Fruit fly (Drosophila melanogaster) S2 (cell line): ENCODE measurements around the gene Cpsf73.
A peak's percentile ranks its signal among the peaks of the same experiment; 100 is the strongest.

Experiments used
- CG8478 ChIP-seq: fragments of >200 bp; optimal IDR thresholded peaks from 2 replicates; lab custom pipeline; 2018
- CTCF ChIP-seq, 2 experiments: fragments of >200 bp; optimal IDR thresholded peaks; 2 replicates each; lab custom pipeline; 2018

Cpsf73 gene

DNA sequence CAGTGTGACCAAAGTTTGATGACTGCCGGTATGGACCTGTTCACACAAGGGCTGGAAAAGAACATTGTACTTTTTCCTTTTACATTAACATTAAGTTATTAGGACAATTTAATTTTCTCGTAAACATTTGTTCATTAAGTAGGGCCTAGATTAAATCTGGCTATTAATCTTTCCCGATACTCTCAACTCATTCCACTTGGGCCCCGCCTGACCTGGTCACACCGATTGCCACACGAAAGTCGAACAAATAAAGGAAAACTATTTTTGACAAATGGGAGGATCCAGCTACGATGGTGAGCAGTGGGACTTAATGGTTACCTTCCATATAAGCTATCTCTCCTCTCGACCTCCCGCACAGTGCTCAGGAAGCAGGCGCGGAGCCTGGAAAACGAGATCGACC is at the start of gene Cpsf73, which contains the start of gene Gos28:
Gene Cpsf73 (minus strand): TSS at position 28 of the 400 bp plus-strand sequence.
Gene Gos28 (plus strand): TSS at position 214 of the 400 bp plus-strand sequence.
- TF ChIP-seq CTCF (optimal IDR thresholded peaks at IDR 0.05; lab: Kevin White, UChicago) = peak in 1 of 2 experiments; percentile 18
- TF ChIP-seq CG8478 (lab: Kevin White, UChicago) = no peak

DNA sequence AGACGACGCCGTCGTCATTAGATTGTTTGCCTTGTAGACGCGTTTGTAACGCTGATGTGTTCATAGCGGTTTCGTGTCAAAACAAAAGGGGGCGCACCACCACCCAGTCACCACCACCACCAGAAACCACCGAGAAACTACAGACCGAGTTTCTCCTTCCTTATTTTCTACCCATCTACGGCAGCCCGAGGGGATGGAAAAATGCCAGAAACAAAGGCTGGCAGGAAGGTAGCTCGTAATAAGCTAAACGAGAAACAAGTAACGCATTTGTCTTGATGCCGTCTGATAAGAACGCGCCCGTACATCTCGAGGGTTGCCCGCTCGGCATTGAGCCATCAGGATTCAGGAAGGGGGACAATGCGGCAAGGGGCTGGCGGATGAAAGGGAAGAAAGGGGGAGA is 44.1 kb upstream of the Cpsf73 start:
- TF ChIP-seq CG8478 (lab: Kevin White, UChicago) = no peak
- TF ChIP-seq CTCF (optimal IDR thresholded peaks at IDR 0.05; lab: Kevin White, UChicago) = no peak

DNA sequence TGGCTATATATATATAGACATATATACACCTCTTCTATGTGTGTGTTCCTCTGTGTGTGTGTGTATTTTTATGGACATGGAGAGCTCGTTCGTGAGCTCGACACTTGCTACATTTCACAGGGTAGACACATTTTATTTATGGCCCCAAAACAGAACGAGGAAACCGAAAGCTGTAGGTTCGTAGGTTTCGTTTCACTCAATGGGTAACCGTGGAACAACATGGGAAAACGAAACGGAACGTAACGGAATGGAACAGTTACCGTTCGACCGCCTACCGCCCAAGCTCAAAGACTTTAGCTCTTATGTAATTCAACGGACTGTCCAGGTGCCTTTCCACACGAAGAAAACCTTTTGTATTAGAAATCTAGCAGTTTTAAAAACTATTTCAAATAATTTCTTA is 42.9 kb upstream of the Cpsf73 start:
- TF ChIP-seq CTCF (optimal IDR thresholded peaks at IDR 0.05; lab: Kevin White, UChicago) (no peak), CG8478 (lab: Kevin White, UChicago) (no peak)

DNA sequence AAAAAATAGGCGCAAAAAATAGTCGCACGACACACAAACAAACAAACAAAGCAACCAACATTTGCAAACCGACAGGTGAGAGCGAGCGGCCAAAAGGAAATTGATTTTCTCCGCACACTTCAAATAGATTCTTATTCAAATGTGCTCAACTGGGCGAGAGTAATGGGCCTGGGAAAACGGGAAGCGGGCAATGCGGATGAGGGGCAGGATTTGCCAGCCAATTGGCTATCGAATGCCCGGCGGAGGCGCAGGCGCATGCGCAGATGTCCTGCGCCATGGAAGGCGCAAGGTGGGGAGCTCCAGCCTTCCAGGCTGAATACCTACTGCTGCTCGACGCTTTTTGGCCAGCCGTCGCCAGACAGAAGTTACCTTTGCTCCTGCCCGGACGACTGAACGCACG is 41.8 kb upstream of the Cpsf73 start, which contains the start of the genes ChAT and VAChT:
Gene ChAT (plus strand): TSS at position 352 of the 400 bp plus-strand sequence.
Gene VAChT (plus strand): TSS at position 352 of the 400 bp plus-strand sequence.
- TF ChIP-seq CTCF (optimal IDR thresholded peaks at IDR 0.05; lab: Kevin White, UChicago) (no peak), CG8478 (lab: Kevin White, UChicago) (no peak)

DNA sequence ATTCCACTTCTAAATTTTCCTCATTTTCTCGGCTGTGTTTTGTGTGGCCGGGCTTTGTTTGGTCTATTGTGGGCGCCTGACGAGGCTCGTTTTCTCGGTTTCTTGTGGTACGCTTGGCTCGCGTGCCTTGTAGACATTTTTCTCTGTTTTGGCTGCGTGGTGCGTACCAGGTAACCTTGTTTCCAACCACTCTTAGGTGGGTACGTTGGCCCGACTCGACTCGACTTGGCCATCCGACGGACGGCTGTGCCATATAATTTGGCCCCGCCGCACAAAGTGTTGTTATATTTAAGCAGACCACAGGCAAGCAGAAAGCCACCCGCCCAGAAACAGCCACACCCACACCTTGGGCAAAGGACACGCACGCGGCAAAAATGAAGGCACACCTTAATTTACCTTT is 40.2 kb upstream of the Cpsf73 start:
- TF ChIP-seq CG8478 (lab: Kevin White, UChicago) = no peak
- TF ChIP-seq CTCF (optimal IDR thresholded peaks at IDR 0.05; lab: Kevin White, UChicago) = no peak

DNA sequence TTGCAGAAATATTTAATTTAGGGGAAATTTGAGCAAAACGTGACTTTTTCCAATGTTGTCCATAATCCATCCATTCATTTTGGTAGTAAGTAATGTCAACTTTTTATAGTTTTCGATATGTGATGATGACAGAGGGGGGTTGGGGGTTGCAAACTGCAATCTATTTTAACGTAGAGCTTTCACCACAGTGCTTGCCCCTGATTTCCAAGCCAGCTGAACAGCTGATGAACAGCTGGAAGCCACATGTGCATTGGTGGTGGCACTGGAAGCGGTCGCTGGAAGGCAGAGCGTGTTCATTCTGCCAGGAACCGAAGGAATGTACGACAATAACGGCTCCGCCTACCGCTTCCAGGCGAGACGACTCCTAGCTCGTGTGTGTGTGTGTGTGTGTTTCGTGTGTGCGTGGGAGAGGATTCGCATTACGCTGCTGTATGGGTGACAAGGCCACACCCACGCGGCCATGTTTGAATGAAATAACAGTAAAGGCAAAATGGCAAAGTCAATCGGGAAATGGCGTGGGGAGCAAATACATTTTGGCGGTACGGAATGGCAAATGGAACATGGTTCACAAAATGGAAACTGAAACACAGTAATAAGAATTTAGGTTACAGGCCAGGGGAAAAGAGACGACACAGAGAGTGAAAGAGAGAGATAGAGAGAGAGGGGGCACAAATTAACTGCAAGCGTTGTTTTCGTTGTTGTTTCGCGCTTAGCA is 35.7 kb upstream of the Cpsf73 start:
- TF ChIP-seq CG8478 (lab: Kevin White, UChicago) = no peak
- no peak for TF ChIP-seq CTCF (optimal IDR thresholded peaks at IDR 0.05; lab: Kevin White, UChicago)

DNA sequence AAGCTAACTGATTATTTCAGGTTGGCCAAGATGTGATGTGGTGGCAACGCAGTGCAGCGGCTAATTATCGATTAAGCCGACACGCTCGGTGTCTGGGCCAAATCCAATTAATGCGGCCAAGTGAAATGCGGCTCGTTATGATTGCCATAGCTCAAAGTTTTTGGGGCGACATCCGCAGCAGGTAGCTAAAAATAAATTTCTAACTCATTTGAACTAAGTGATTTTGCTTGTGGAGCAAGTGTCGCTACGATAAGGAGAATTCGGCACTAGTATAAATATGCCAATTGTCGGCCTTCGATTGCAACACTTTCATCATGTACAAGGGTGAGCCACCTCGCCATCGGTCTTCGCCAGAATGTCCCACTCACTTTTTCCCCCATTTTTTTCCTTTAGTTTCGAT is 31.6 kb upstream of the Cpsf73 start, which contains the start of gene CG34282:
Gene CG34282 (plus strand): TSS at position 301 of the 400 bp plus-strand sequence.
- TF ChIP-seq CTCF (optimal IDR thresholded peaks at IDR 0.05; lab: Kevin White, UChicago) = no peak
- TF ChIP-seq CG8478 (lab: Kevin White, UChicago) = no peak

DNA sequence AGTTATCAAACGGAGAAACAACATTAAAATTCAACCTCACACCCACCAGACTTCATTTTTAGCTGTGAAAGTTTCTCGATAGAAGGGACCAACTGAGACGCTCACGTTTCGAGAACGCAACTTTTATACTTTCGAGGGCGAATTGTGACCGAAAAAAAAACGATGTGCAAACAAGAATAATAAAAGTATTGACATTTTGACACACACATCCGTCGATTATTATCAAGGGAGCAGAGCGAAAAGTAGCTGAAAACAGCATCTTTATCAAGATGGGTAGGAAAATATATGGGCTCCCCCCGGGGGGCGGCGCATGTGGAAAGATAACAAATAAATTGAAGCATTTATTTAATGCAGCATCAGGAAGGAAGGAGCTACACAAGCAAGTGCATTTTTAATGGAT is 30.3 kb upstream of the Cpsf73 start, which contains the start of gene CG14300:
Gene CG14300 (minus strand): TSS at position 101 of the 400 bp plus-strand sequence.
- TF ChIP-seq CG8478 (lab: Kevin White, UChicago) (no peak), CTCF (optimal IDR thresholded peaks at IDR 0.05; lab: Kevin White, UChicago) (no peak)

DNA sequence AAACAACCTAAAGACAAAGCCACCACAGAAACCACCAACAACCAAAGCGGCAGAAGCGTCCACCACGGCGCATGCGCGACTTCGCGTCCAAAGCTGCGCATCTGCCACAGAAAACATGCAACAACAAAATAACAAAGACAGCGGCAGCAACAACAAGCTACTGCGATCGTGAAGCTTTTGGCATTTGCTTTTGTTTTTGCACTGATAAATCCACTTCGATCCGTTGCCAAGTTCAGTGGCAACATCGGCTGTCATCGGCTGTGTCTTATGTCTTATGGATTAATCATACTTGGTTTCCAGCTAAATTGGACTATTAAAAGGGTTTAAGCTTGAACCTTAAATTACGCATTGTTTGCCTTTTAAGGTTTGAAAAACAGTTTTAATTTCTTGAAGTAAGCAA is 29.3 kb upstream of the Cpsf73 start, which contains the start of gene Muc91C:
Gene Muc91C (minus strand): TSS at position 101 of the 400 bp plus-strand sequence.
- no peak for TF ChIP-seq CG8478 (lab: Kevin White, UChicago)
- TF ChIP-seq CTCF (optimal IDR thresholded peaks at IDR 0.05; lab: Kevin White, UChicago) = no peak

DNA sequence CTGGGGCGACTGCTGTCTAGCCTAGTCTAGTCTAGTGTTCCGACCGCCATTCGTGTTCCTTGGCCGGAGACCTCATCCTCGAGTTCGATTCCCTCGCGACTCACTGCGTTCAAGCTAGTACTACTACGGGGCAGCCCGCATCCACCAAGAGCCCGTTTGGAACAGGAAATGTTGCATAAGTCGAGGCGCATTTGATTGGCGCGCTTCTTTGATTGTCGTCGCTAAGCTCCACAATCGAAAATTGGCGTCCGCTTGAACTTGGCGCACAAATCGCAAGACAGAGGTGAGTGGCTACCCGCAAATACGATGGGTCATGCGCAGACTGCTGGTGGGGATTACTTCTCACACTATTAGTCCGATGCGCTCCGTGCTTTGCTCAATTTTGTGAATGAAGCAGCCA is 17.7 kb upstream of the Cpsf73 start:
- TF ChIP-seq CTCF (optimal IDR thresholded peaks at IDR 0.05; lab: Kevin White, UChicago) (no peak), CG8478 (lab: Kevin White, UChicago) (no peak)

DNA sequence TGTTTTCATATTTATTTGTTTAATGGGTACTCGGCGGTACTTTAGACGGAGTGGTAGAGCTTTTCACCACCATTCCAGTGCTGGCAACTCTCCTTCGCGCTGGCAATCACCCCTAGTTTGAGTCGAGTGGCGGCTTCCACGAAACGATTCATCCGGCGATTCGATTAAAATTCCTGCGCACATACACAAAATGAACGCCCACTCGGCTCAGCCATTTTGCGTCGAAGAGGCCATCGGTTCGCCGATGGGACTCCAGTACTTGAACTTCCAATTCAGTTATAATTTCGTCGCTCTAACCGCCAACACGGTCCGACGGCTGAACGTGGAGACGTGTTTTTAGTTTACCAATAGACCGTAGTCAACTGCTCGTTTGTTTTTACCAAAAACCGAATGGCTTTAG is 17.0 kb upstream of the Cpsf73 start, which contains the start of the genes CG46318 and ChT:
Gene CG46318 (plus strand): TSS at position 273 of the 400 bp plus-strand sequence.
Gene ChT (plus strand): TSS at position 273 of the 400 bp plus-strand sequence.
- TF ChIP-seq CTCF (optimal IDR thresholded peaks at IDR 0.05; lab: Kevin White, UChicago) = no peak
- no peak for TF ChIP-seq CG8478 (lab: Kevin White, UChicago)

DNA sequence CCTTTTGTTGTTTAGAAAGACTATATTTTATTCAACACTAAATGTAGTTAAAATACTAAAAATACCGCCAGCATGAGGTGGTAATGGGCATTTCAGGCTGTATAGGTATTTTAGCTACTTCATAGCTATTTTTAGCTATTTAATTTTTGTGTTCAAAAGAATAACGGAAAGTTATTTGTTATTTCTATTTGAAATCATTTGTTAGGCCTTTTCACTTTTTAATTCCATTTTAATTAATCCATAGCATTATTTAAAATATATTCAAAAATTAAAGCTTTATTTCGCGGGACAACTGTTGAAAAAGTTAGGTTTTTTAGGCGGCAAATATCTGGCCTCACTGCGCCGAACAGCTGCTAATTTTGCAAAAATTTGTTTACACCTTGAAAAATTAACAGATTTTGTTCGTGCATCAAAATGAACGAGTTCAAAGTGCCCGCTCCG is 14.2 kb upstream of the Cpsf73 start, which contains the start of the genes dind and CG7706:
Gene dind (minus strand): TSS at position 40 of the 441 bp plus-strand sequence.
Gene CG7706 (plus strand): TSS at position 319 of the 441 bp plus-strand sequence.
- TF ChIP-seq CG8478 (lab: Kevin White, UChicago) (no peak), CTCF (optimal IDR thresholded peaks at IDR 0.05; lab: Kevin White, UChicago) (no peak)

DNA sequence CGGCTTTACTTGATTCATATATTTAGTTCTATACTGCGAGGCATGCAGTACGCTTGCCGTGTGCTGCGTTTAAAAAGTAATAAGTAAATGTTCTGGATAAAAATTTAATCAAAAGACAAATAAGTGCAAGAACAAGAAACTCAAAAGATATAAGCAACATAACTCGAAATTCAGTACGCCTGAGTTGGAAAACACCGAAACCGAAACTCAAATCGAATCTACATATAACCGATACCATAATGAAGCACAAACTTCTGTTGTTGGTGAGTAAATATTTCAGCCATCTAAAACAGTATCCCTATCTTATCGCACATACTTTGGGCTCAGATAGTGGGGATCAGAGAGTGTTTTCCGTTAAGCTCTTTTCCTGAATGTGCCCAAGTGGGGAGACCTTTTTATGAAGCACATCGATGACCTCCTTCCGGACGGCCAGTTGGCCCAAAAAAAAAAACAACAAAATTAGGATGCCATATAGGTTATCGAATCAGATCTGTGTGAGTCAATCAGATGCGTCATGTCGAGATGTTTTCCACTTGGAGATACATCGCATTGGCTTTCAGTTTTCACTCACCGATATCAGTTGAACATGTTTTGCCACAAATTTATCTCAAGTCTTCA is 7.9 kb upstream of the Cpsf73 start, which contains the start of gene CG31230:
Gene CG31230 (plus strand): TSS at position 568 of the 618 bp plus-strand sequence.
- TF ChIP-seq CTCF (optimal IDR thresholded peaks at IDR 0.05; lab: Kevin White, UChicago) = no peak
- no peak for TF ChIP-seq CG8478 (lab: Kevin White, UChicago)

DNA sequence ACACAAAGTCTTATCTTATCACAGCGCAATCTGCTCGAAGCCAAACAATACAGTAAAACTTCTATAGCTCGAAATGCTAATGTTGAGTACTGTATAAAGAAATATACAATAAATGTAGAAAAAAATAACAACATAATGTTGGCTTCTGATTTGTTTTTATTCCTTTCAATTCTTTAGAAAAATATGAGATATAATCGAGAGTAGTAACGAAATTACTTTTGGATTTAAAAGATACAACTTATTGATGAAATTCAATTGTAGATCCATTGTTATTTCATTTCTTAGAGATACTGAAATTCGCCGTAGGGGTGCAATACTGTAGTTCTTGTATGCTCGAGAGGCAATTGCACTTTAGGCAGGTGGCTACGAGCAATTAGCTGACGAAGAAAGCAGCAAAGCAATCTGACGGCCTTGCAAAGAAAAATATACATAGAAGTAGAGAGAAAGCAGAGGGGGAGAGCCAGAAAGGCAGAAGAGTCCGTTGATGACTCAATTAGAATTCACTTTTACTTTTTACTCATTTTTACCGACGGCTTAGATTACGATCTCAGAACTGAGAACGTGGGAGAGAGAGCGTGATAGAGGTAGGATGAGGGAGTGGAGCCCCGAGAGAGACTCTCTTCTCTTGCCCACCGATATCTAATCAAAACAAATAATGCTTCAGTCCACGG is 7.2 kb upstream of the Cpsf73 start:
- no peak for TF ChIP-seq CG8478 (lab: Kevin White, UChicago)
- TF ChIP-seq CTCF (optimal IDR thresholded peaks at IDR 0.05; lab: Kevin White, UChicago) = no peak
